Worm (Caenorhabditis elegans): ENCODE results near the gene Y39B6A.34.

DNA sequence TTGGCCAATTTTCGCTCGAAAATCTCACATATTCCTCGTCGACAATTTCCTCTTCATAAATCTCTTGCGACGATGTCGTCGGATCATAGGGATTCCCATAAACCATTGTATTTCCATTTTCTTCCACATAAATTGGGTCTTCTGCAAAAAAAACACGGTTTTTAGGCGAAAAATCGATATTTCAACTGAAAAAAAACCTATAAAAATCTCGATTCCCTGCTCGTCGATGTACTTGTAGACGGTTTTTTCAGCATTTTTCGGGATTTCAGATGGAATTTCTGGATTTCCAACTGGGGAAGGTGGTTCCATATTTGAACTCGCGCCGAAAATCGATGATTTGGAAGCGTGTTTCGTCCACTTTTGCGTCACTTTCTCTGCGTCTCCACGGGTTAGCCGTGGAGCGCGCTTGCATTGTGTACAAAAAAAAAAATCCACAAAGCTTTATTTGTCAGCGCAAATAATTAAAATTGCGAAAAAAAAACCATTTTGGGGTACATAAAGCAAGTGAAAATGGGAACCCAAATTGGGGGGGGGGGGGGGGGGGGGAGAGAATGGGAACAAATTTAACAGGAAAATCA, 33.2 kb upstream of the Y39B6A.34 start, which contains the start of gene Y39B6A.43:
- TF ChIP-seq ama-1 (optimal IDR thresholded peaks at IDR 0.05) (no peak), B0310.2 (tag; optimal IDR thresholded peaks at IDR 0.05) (peak; percentile 6), scrt-1 (GFP tag; IDR thresholded peaks at IDR 0.05) (no peak), pes-1 (GFP tag; IDR thresholded peaks at IDR 0.05) (peak; percentile 54), flt-1 (GFP tag; IDR thresholded peaks at IDR 0.05) (peak; percentile 61; the same call in 1 of the 2 replicates), tbx-37 (GFP tag; conservative IDR thresholded peaks at IDR 0.05) (0 out of 2 replicates have a peak, but pooled peaks have one; percentile 26), hmg-4 (GFP tag; optimal IDR thresholded peaks at IDR 0.05) (peak; percentile 28), tra-4 (tag; optimal IDR thresholded peaks at IDR 0.05) (no peak), aly-1 (tag; optimal IDR thresholded peaks at IDR 0.05) (no peak), hnd-1 (tag; optimal IDR thresholded peaks at IDR 0.05) (no peak), ets-7 (tag; optimal IDR thresholded peaks at IDR 0.05) (no peak)

Data from whole organism, early embryonic.